Worm (Caenorhabditis elegans) whole organism, young adult: Measurements from ENCODE around the gene gst-4.

Experiments used
- F49E8.2 ChIP-seq: sonication (generic microtip); optimal IDR thresholded peaks from 3 replicates; lab custom pipeline; 2017; ENCODE audit warnings: missing genetic modification characterization, mild to moderate bottlenecking, missing compliant biosample characterization, antibody characterized with exemption, moderate library complexity; ENCODE audit not compliant: insufficient read depth
- Y95B8A.8 ChIP-seq: fragments of 200-800 bp; sonication (Bioruptor generic); IDR thresholded peaks from 2 replicates; pipeline ENCODE4 v1.3.6; 2022; ENCODE audit warnings: missing genetic modification reagents, missing genetic modification characterization, missing compliant biosample characterization
- ZK185.1 ChIP-seq: sonication (generic microtip); optimal IDR thresholded peaks from 2 replicates; lab custom pipeline; 2016; ENCODE audit warnings: mild to moderate bottlenecking, missing genetic modification characterization, missing compliant biosample characterization; ENCODE audit not compliant: poor library complexity, severe bottlenecking
- athp-1 ChIP-seq: sonication (generic microtip); optimal IDR thresholded peaks from 2 replicates; lab custom pipeline; 2017; ENCODE audit warnings: mild to moderate bottlenecking, missing genetic modification characterization, missing compliant biosample characterization
- cebp-2 ChIP-seq: fragments of 200-800 bp; sonication (Bioruptor generic); IDR thresholded peaks from 2 replicates; pipeline ENCODE4 v1.3.6; 2022; ENCODE audit warnings: missing genetic modification characterization, missing compliant biosample characterization
- ceh-91 ChIP-seq: fragments of 200-800 bp; sonication (Bioruptor generic); IDR thresholded peaks from 2 replicates; pipeline ENCODE4 v1.3.6; 2022; ENCODE audit warnings: missing genetic modification reagents, missing genetic modification characterization, missing compliant biosample characterization
- dpff-1 ChIP-seq: sonication (generic microtip); optimal IDR thresholded peaks from 2 replicates; lab custom pipeline; 2017; ENCODE audit warnings: mild to moderate bottlenecking, missing genetic modification characterization, missing compliant biosample characterization
- efl-1 ChIP-seq: fragments of 150-350 bp; optimal IDR thresholded peaks from 2 replicates; lab custom pipeline; 2014; ENCODE audit warnings: missing biosample characterization, missing genetic modification reagents, missing genetic modification characterization
- egl-44 ChIP-seq: fragments of 200-800 bp; sonication (Bioruptor generic); IDR thresholded peaks from 2 replicates; pipeline ENCODE4 v1.3.6; 2022; ENCODE audit warnings: missing genetic modification reagents, missing genetic modification characterization, missing compliant biosample characterization
- nhr-120 ChIP-seq: fragments of 200-800 bp; sonication (Bioruptor generic); IDR thresholded peaks from 2 replicates; pipeline ENCODE4 v1.3.6; 2022; ENCODE audit warnings: missing genetic modification characterization, missing compliant biosample characterization
- nhr-80 ChIP-seq: sonication (generic microtip); optimal IDR thresholded peaks from 2 replicates; lab custom pipeline; 2016; ENCODE audit warnings: missing genetic modification characterization, missing compliant biosample characterization
- pha-4 ChIP-seq: fragments of 150-350 bp; sonication (generic microtip); optimal IDR thresholded peaks from 2 replicates; lab custom pipeline; 2014; ENCODE audit warnings: missing biosample characterization, missing genetic modification reagents, missing genetic modification characterization
- unc-62 ChIP-seq: fragments of 150-350 bp; optimal IDR thresholded peaks from 2 replicates; lab custom pipeline; 2014; ENCODE audit warnings: missing biosample characterization, missing genetic modification reagents, missing genetic modification characterization
- zfh-2 ChIP-seq: fragments of 200-800 bp; sonication (Bioruptor generic); conservative IDR thresholded peaks from 2 replicates; pipeline ENCODE4 v1.3.6; 2022; ENCODE audit warnings: missing genetic modification reagents, missing genetic modification characterization, missing compliant biosample characterization

DNA sequence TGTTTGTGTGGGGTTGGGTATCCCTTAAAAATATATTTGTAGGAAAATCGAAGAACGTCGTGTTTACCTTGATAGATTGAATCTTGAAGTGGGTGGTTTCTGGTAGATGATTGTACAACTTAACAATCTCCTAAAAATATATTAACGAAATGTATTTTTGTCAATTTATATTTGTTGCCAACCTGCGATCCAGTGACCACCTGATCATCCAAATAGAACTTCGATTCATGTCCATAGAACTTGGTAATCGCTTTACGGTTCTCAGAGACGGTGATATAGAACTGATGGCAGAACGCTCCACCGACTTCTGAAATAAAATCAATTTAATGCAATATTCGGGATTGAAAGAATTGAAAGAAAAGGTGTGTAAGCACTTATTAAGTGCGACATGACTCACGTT is 13.6 kb upstream of the gst-4 start:
- TF ChIP-seq nhr-120 (GFP tag; lab: Robert Waterston, UW) (no peak), zfh-2 (GFP tag; lab: Robert Waterston, UW) (no peak), ZK185.1 (no peak), cebp-2 (no peak), athp-1 (tag; lab: Kevin White, UChicago) (no peak), unc-62 (GFP tag; lab: Kevin White, UChicago) (no peak), pha-4 (tag; lab: Kevin White, UChicago) (no peak), efl-1 (GFP tag; lab: Kevin White, UChicago) (no peak), dpff-1 (tag; lab: Kevin White, UChicago) (no peak), Y95B8A.8 (GFP tag; lab: Robert Waterston, UW) (no peak), ceh-91 (GFP tag; lab: Robert Waterston, UW) (no peak), egl-44 (GFP tag; lab: Robert Waterston, UW) (no peak), nhr-80 (tag; lab: Kevin White, UChicago) (no peak), F49E8.2 (tag; lab: Kevin White, UChicago) (no peak)
